Fruit fly (Drosophila melanogaster): ENCODE results near the gene U2af38.

Gene U2af38

dm6 chr2L:286421-286820, 8.1 kb downstream of the U2af38 start (continued):
- no peak for TF ChIP-seq twi (tag; optimal IDR thresholded peaks at IDR 0.05)
- TF ChIP-seq CG11456 (GFP tag; IDR thresholded peaks at IDR 0.05) = peak; percentile 88
- TF ChIP-seq sna (GFP tag; IDR thresholded peaks at IDR 0.05; ENCODE audit: partially characterized antibody) = no peak
- TF ChIP-seq CG15269 (tag; optimal IDR thresholded peaks at IDR 0.05) = peak; percentile 74
- peak; percentile 53 for TF ChIP-seq dm (GFP tag; optimal IDR thresholded peaks at IDR 0.05)
- no peak for TF ChIP-seq cad (GFP tag; optimal IDR thresholded peaks at IDR 0.05)
- no peak for TF ChIP-seq CG3407 (GFP tag; optimal IDR thresholded peaks at IDR 0.05)
- no peak for TF ChIP-seq CG4617 (GFP tag; optimal IDR thresholded peaks at IDR 0.05; ENCODE audit: borderline replicate concordance)
- peak; percentile 36; the same call in 1 of the 2 replicates for TF ChIP-seq ssp (GFP tag; IDR thresholded peaks at IDR 0.05)
- TF ChIP-seq fd3F (GFP tag; optimal IDR thresholded peaks at IDR 0.05) = peak; percentile 4
- no peak for TF ChIP-seq sc (optimal IDR thresholded peaks at IDR 0.05)
- no peak for TF ChIP-seq sc (GFP tag; optimal IDR thresholded peaks at IDR 0.05)
- peak; percentile 31 for TF ChIP-seq CG3163 (GFP tag; optimal IDR thresholded peaks at IDR 0.05)
- TF ChIP-seq CG9797 (GFP tag; optimal IDR thresholded peaks at IDR 0.05) = no peak
- peak; percentile 55; the same call in 1 of the 2 replicates for TF ChIP-seq al (GFP tag; IDR thresholded peaks at IDR 0.05)
- no peak for TF ChIP-seq peb (GFP tag; IDR thresholded peaks at IDR 0.05)
- TF ChIP-seq CG3726 (GFP tag; IDR thresholded peaks at IDR 0.05) = no peak
- TF ChIP-seq CG13624 (GFP tag; optimal IDR thresholded peaks at IDR 0.05) = peak; percentile 67
- no peak for TF ChIP-seq Doc2 (GFP tag; IDR thresholded peaks at IDR 0.05)
- 0 out of 2 replicates have a peak, but pooled peaks have one; percentile 41 for TF ChIP-seq CG10959 (GFP tag; IDR thresholded peaks at IDR 0.05)
- TF ChIP-seq CG32532 (GFP tag; IDR thresholded peaks at IDR 0.05) = peak; percentile 84
- no peak for TF ChIP-seq CG14860 (GFP tag; IDR thresholded peaks at IDR 0.05; ENCODE audit: partially characterized antibody)
- no peak for TF ChIP-seq CG10565 (GFP tag; optimal IDR thresholded peaks at IDR 0.05)
- TF ChIP-seq rib (GFP tag; IDR thresholded peaks at IDR 0.05) = peak; percentile 69; the same call in 1 of the 2 replicates
- peak; percentile 30 for TF ChIP-seq CG7556 (GFP tag; optimal IDR thresholded peaks at IDR 0.05)
- peak; percentile 32 for TF ChIP-seq CG6683 (GFP tag; optimal IDR thresholded peaks at IDR 0.05)
- no peak for TF ChIP-seq fd64A (GFP tag; optimal IDR thresholded peaks at IDR 0.05)
- TF ChIP-seq esg (GFP tag; conservative IDR thresholded peaks at IDR 0.05) = peak; percentile 39; the same call in 1 of the 2 replicates
- peak; percentile 26 for TF ChIP-seq CG18262 (tag; optimal IDR thresholded peaks at IDR 0.05)
- TF ChIP-seq CG7271 (tag; optimal IDR thresholded peaks at IDR 0.05) = no peak
- peak; percentile 25 for TF ChIP-seq kay (GFP tag; optimal IDR thresholded peaks at IDR 0.05)
- TF ChIP-seq Nf-YB (GFP tag; optimal IDR thresholded peaks at IDR 0.05) = no peak
- TF ChIP-seq nerfin-2 (GFP tag; IDR thresholded peaks at IDR 0.05; ENCODE audit: partially characterized antibody) = no peak
- peak; percentile 39; the same call in 1 of the 2 replicates for TF ChIP-seq E2f2 (GFP tag; IDR thresholded peaks at IDR 0.05)
- TF ChIP-seq gfzf (GFP tag; optimal IDR thresholded peaks at IDR 0.05) = no peak
- peak; percentile 73 to 83 for TF ChIP-seq dpn (GFP tag; optimal IDR thresholded peaks at IDR 0.05)
- TF ChIP-seq Atf3 (GFP tag; optimal IDR thresholded peaks at IDR 0.05) = no peak
- peak; percentile 14 for TF ChIP-seq Six4 (GFP tag; optimal IDR thresholded peaks at IDR 0.05)
- TF ChIP-seq caup (GFP tag; optimal IDR thresholded peaks at IDR 0.05; ENCODE audit: severe bottlenecking) = peak; percentile 74
- peak; percentile 75 for TF ChIP-seq Xbp1 (GFP tag; optimal IDR thresholded peaks at IDR 0.05)
- TF ChIP-seq knrl (GFP tag; IDR thresholded peaks at IDR 0.05; ENCODE audit: partially characterized antibody) = no peak
- TF ChIP-seq sr (GFP tag; IDR thresholded peaks at IDR 0.05) = peak; percentile 30; the same call in 1 of the 3 replicates
- no peak for TF ChIP-seq Dp (GFP tag; optimal IDR thresholded peaks at IDR 0.05)
- peak; percentile 41 for TF ChIP-seq Max (GFP tag; optimal IDR thresholded peaks at IDR 0.05)
- TF ChIP-seq ATbp (GFP tag; optimal IDR thresholded peaks at IDR 0.05) = peak; percentile 45
- TF ChIP-seq cato (GFP tag; optimal IDR thresholded peaks at IDR 0.05; ENCODE audit: borderline replicate concordance) = no peak
- TF ChIP-seq corto (GFP tag; optimal IDR thresholded peaks at IDR 0.05) = peak; percentile 79
- no peak for TF ChIP-seq sim (GFP tag; IDR thresholded peaks at IDR 0.05)
- TF ChIP-seq vfl (GFP tag; optimal IDR thresholded peaks at IDR 0.05) = peak; percentile 61
- no peak for TF ChIP-seq CG1792 (GFP tag; optimal IDR thresholded peaks at IDR 0.05)
- TF ChIP-seq Mes4 (GFP tag; optimal IDR thresholded peaks at IDR 0.05) = no peak
